Fruit fly (Drosophila melanogaster) whole organism, embryonic: Measurements from ENCODE around the gene Pgm1.

ENCODE experiments used
- BEAF-32 ChIP-seq: fragments of 200-800 bp; sonication (Bioruptor generic); optimal IDR thresholded peaks from 3 replicates; lab custom pipeline; 2017; ENCODE audit warnings: missing biosample characterization, missing genetic modification characterization, mild to moderate bottlenecking, moderate library complexity, missing genetic modification reagents
- CG1024 ChIP-seq: fragments of 200-800 bp; sonication (Bioruptor generic); IDR thresholded peaks from 2 replicates; pipeline ENCODE4 v1.3.6; 2022; ENCODE audit warnings: missing biosample characterization, missing genetic modification characterization
- CG10431 ChIP-seq: fragments of 200-800 bp; sonication (Bioruptor generic); optimal IDR thresholded peaks from 3 replicates; lab custom pipeline; 2018; ENCODE audit warnings: missing biosample characterization, mild to moderate bottlenecking, missing genetic modification characterization
- CG11085 ChIP-seq: fragments of 200-800 bp; sonication (Bioruptor generic); IDR thresholded peaks from 2 replicates; pipeline ENCODE4 v1.3.6; 2022; ENCODE audit warnings: missing biosample characterization, missing genetic modification characterization
- CG11560 ChIP-seq: fragments of 200-800 bp; sonication (Bioruptor generic); IDR thresholded peaks from 3 replicates; pipeline ENCODE4 v1.3.6; 2022; ENCODE audit warnings: missing biosample characterization, missing genetic modification characterization
- CG12155 ChIP-seq: fragments of 200-800 bp; sonication (Bioruptor generic); optimal IDR thresholded peaks from 3 replicates; lab custom pipeline; 2016; ENCODE audit warnings: missing biosample characterization, missing genetic modification characterization
- CG12942 ChIP-seq: fragments of 200-800 bp; sonication (Bioruptor generic); optimal IDR thresholded peaks from 3 replicates; lab custom pipeline; 2016; ENCODE audit warnings: missing biosample characterization, missing genetic modification characterization
- CG14965 ChIP-seq: fragments of 200-800 bp; sonication (Bioruptor generic); optimal IDR thresholded peaks from 2 replicates; lab custom pipeline; 2016; ENCODE audit warnings: missing biosample characterization, missing genetic modification characterization, borderline replicate concordance
- CG16863 ChIP-seq: fragments of 200-800 bp; sonication (Bioruptor generic); optimal IDR thresholded peaks from 3 replicates; lab custom pipeline; 2016; ENCODE audit warnings: missing biosample characterization, missing genetic modification characterization
- CG17361 ChIP-seq: fragments of 200-800 bp; sonication (Bioruptor generic); IDR thresholded peaks from 3 replicates; pipeline ENCODE4 v1.3.6; 2022; ENCODE audit warnings: missing biosample characterization, missing genetic modification characterization
- CG18764 ChIP-seq: fragments of 200-800 bp; sonication (Bioruptor generic); optimal IDR thresholded peaks from 3 replicates; lab custom pipeline; 2016; ENCODE audit warnings: missing biosample characterization, missing genetic modification characterization
- CG32532 ChIP-seq: fragments of 200-800 bp; sonication (Bioruptor generic); IDR thresholded peaks from 2 replicates; pipeline ENCODE4 v1.3.6; 2022; ENCODE audit warnings: missing biosample characterization, missing genetic modification characterization
- CG3847 ChIP-seq: fragments of 200-800 bp; sonication (Bioruptor generic); IDR thresholded peaks from 2 replicates; pipeline ENCODE4 v1.3.6; 2022; ENCODE audit warnings: missing biosample characterization, missing genetic modification characterization
- CG6813 ChIP-seq: fragments of 200-800 bp; sonication (Bioruptor generic); optimal IDR thresholded peaks from 2 replicates; lab custom pipeline; 2017; ENCODE audit warnings: missing biosample characterization, missing genetic modification characterization, mild to moderate bottlenecking, moderate library complexity, missing genetic modification reagents
- CG7271 ChIP-seq: fragments of 200-800 bp; sonication (Bioruptor generic); optimal IDR thresholded peaks from 2 replicates; lab custom pipeline; 2018; ENCODE audit warnings: missing biosample characterization, mild to moderate bottlenecking, missing genetic modification characterization, moderate library complexity
- CG8388 ChIP-seq: fragments of 200-800 bp; sonication (Bioruptor generic); optimal IDR thresholded peaks from 2 replicates; lab custom pipeline; 2019; ENCODE audit warnings: missing biosample characterization, mild to moderate bottlenecking, missing genetic modification characterization, moderate library complexity
- CG9932 ChIP-seq: fragments of 200-800 bp; sonication (Bioruptor generic); IDR thresholded peaks from 2 replicates; pipeline ENCODE4 v1.3.6; 2022; ENCODE audit warnings: missing biosample characterization, missing genetic modification characterization
- CHES-1-like ChIP-seq: fragments of 200-800 bp; sonication (Bioruptor generic); optimal IDR thresholded peaks from 2 replicates; lab custom pipeline; 2016; ENCODE audit warnings: missing biosample characterization, missing genetic modification characterization
- CrebB ChIP-seq: fragments of 200-800 bp; sonication (Bioruptor generic); optimal IDR thresholded peaks from 3 replicates; lab custom pipeline; 2018; ENCODE audit warnings: missing biosample characterization, mild to moderate bottlenecking, missing genetic modification characterization
- D19B ChIP-seq: fragments of 200-800 bp; sonication (Bioruptor generic); optimal IDR thresholded peaks from 2 replicates; lab custom pipeline; 2017; ENCODE audit warnings: missing biosample characterization, mild to moderate bottlenecking, missing genetic modification characterization
- Doc2 ChIP-seq: fragments of 200-800 bp; sonication (Bioruptor generic); IDR thresholded peaks from 2 replicates; pipeline ENCODE4 v1.3.6; 2022; ENCODE audit warnings: missing biosample characterization, missing genetic modification characterization
- Drgx ChIP-seq: fragments of 200-800 bp; sonication (Bioruptor generic); IDR thresholded peaks from 2 replicates; pipeline ENCODE4 v1.3.6; 2022; ENCODE audit warnings: missing biosample characterization, missing genetic modification characterization
- E2f2 ChIP-seq: fragments of 200-800 bp; sonication (Bioruptor generic); IDR thresholded peaks from 2 replicates; pipeline ENCODE4 v1.3.6; 2022; ENCODE audit warnings: missing biosample characterization, missing genetic modification characterization
- Elba2 ChIP-seq: fragments of 200-800 bp; sonication (Bioruptor generic); optimal IDR thresholded peaks from 3 replicates; lab custom pipeline; 2016; ENCODE audit warnings: missing biosample characterization, missing genetic modification characterization
- Hr78 ChIP-seq, 2 experiments: fragments of 200-800 bp in 1 of 2; fragments of >200 bp in 1 of 2; sonication (Bioruptor generic) in 1 of 2; optimal IDR thresholded peaks; 2 replicates each; lab custom pipeline; 2017 to 2019; ENCODE audit warnings: missing biosample characterization in 2 of 2, missing genetic modification characterization in 2 of 2, mild to moderate bottlenecking in 1 of 2, moderate library complexity in 1 of 2
- Lhr ChIP-seq: fragments of 200-800 bp; sonication (Bioruptor generic); optimal IDR thresholded peaks from 3 replicates; lab custom pipeline; 2017; ENCODE audit warnings: mild to moderate bottlenecking, missing biosample characterization, missing genetic modification reagents, missing genetic modification characterization
- Mes4 ChIP-seq: fragments of 200-800 bp; sonication (Bioruptor generic); optimal IDR thresholded peaks from 2 replicates; lab custom pipeline; 2016; ENCODE audit warnings: missing biosample characterization, missing genetic modification characterization
- Oli ChIP-seq: fragments of 200-800 bp; sonication (Bioruptor generic); optimal IDR thresholded peaks from 2 replicates; lab custom pipeline; 2018; ENCODE audit warnings: missing biosample characterization, mild to moderate bottlenecking, missing genetic modification characterization, moderate library complexity
- Pdp1 ChIP-seq, 2 experiments: fragments of 200-800 bp; sonication (Bioruptor generic); optimal IDR thresholded peaks; 3 replicates each; lab custom pipeline; 2016; ENCODE audit warnings: missing biosample characterization in 2 of 2, missing genetic modification characterization in 2 of 2, mild to moderate bottlenecking in 1 of 2, moderate library complexity in 1 of 2
- Ptx1 ChIP-seq: fragments of 200-800 bp; sonication (Bioruptor generic); IDR thresholded peaks from 2 replicates; pipeline ENCODE4 v1.3.6; 2022; ENCODE audit warnings: missing biosample characterization, missing genetic modification characterization
- Trl ChIP-seq, 3 experiments: fragments of >200 bp in 2 of 3; fragments of 200-800 bp in 1 of 3; sonication (Bioruptor generic) in 1 of 3; optimal IDR thresholded peaks; 2 replicates in 1 of 3; 3 replicates in 2 of 3; lab custom pipeline; 2016 to 2017; ENCODE audit warnings: missing biosample characterization in 1 of 3, missing genetic modification characterization in 1 of 3
- Usf ChIP-seq: fragments of 200-800 bp; sonication (Bioruptor generic); optimal IDR thresholded peaks from 2 replicates; lab custom pipeline; 2017; ENCODE audit warnings: missing genotype, missing biosample characterization, missing genetic modification characterization
- Xbp1 ChIP-seq: fragments of 200-800 bp; sonication (Bioruptor generic); optimal IDR thresholded peaks from 3 replicates; lab custom pipeline; 2016; ENCODE audit warnings: missing biosample characterization, mild to moderate bottlenecking, missing genetic modification characterization
- Xrp1 ChIP-seq: fragments of 200-800 bp; sonication (Bioruptor generic); IDR thresholded peaks from 2 replicates; pipeline ENCODE4 v1.3.6; 2022; ENCODE audit warnings: missing biosample characterization, missing genetic modification characterization
- ac ChIP-seq: fragments of 200-800 bp; sonication (Bioruptor generic); optimal IDR thresholded peaks from 3 replicates; lab custom pipeline; 2017; ENCODE audit warnings: missing biosample characterization, mild to moderate bottlenecking, missing genetic modification characterization
- crc ChIP-seq: fragments of 200-800 bp; sonication (Bioruptor generic); optimal IDR thresholded peaks from 2 replicates; lab custom pipeline; 2016; ENCODE audit warnings: missing biosample characterization, missing genetic modification characterization
- crp ChIP-seq, 2 experiments: fragments of 200-800 bp; sonication (Bioruptor generic); optimal IDR thresholded peaks; 2 replicates in 1 of 2; 3 replicates in 1 of 2; lab custom pipeline; 2017; ENCODE audit warnings: missing biosample characterization in 2 of 2, missing genetic modification characterization in 2 of 2, mild to moderate bottlenecking in 1 of 2, moderate library complexity in 1 of 2
- dmrt11E ChIP-seq: fragments of 200-800 bp; sonication (Bioruptor generic); optimal IDR thresholded peaks from 3 replicates; lab custom pipeline; 2018; ENCODE audit warnings: missing biosample characterization, mild to moderate bottlenecking, missing genetic modification characterization, moderate library complexity
- fd96Cb ChIP-seq: fragments of 200-800 bp; sonication (Bioruptor generic); optimal IDR thresholded peaks from 2 replicates; lab custom pipeline; 2018; ENCODE audit warnings: missing biosample characterization, mild to moderate bottlenecking, missing genetic modification characterization, moderate library complexity
- ken ChIP-seq: fragments of 200-800 bp; sonication (Bioruptor generic); IDR thresholded peaks from 3 replicates; pipeline ENCODE4 v1.3.6; 2022; ENCODE audit warnings: missing biosample characterization, missing genetic modification characterization
- lbe ChIP-seq: fragments of 200-800 bp; sonication (Bioruptor generic); optimal IDR thresholded peaks from 2 replicates; lab custom pipeline; 2016; ENCODE audit warnings: missing biosample characterization, mild to moderate bottlenecking, missing genetic modification characterization
- luna ChIP-seq: fragments of 200-800 bp; sonication (Bioruptor generic); optimal IDR thresholded peaks from 2 replicates; lab custom pipeline; 2016; ENCODE audit warnings: missing biosample characterization, missing genetic modification characterization
- p53 ChIP-seq: fragments of 200-800 bp; sonication (Bioruptor generic); optimal IDR thresholded peaks from 2 replicates; lab custom pipeline; 2016; ENCODE audit warnings: missing biosample characterization, missing genetic modification characterization
- pros ChIP-seq: fragments of 200-800 bp; sonication (Bioruptor generic); optimal IDR thresholded peaks from 3 replicates; lab custom pipeline; 2019; ENCODE audit warnings: missing biosample characterization, mild to moderate bottlenecking, missing genetic modification characterization, moderate library complexity
- ro ChIP-seq: fragments of 200-800 bp; sonication (Bioruptor generic); IDR thresholded peaks from 2 replicates; pipeline ENCODE4 v1.3.6; 2022; ENCODE audit warnings: missing biosample characterization, missing genetic modification characterization
- sr ChIP-seq: fragments of 200-800 bp; sonication (Bioruptor generic); IDR thresholded peaks from 3 replicates; pipeline ENCODE4 v1.3.6; 2022; ENCODE audit warnings: missing biosample characterization, missing genetic modification characterization
- tgo ChIP-seq: fragments of 200-800 bp; sonication (Bioruptor generic); IDR thresholded peaks from 3 replicates; pipeline ENCODE4 v1.3.6; 2022; ENCODE audit warnings: missing biosample characterization, missing genetic modification characterization
- tll ChIP-seq, 2 experiments: fragments of 200-800 bp in 1 of 2; fragments of >200 bp in 1 of 2; sonication (Bioruptor generic) in 1 of 2; optimal IDR thresholded peaks; 2 replicates each; lab custom pipeline; 2017 to 2019; ENCODE audit warnings: missing biosample characterization in 2 of 2, missing genetic modification characterization in 2 of 2, mild to moderate bottlenecking in 1 of 2, moderate library complexity in 1 of 2

The Pgm1 gene

DNA sequence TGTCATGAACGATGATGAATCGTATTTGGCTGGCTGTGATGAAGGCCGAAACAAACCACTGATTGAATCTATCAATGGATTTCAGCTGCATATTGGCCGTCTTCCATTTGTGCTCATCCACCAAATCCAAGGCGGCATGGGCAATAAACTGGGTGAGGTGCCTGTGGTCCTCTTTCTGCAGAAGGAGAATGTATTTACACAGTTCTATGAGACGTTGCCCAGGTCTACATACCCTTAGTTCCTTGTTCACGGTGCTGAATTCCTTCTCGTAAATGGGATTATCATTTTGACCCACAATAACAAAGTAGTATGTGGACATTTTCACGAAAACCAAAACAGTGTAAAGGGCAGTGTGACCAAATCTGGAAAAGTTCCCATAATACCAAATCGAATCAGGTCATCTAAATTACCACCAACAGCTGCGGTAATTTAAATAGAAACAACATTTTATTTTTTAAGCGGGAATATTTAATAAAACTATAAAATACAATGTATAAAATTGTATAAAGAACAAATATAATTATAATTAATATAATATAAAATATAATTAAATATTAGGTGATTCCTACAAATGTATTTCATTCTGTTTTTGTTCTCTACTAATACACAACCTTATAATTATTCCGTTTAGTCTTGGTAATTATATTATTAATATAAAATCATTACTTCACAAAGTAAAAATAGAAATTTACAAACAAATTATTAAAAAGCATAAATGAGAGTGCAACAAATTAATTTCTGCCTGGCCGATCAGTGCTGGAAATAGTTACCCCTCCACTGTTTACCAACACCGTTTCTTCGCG is 3.1 kb upstream of the Pgm1 start, which contains the start of the genes Trs20 and elg1 (continued):
- TF ChIP-seq Doc2 (GFP tag; lab: Robert Waterston, UW) = no peak
- no peak for TF ChIP-seq CrebB (tag; lab: Kevin White, UChicago)
- peak; percentile 13 for TF ChIP-seq CG7271 (tag; lab: Kevin White, UChicago)
- TF ChIP-seq CG14965 (GFP tag; lab: Kevin White, UChicago) = no peak
- TF ChIP-seq CG17361 (GFP tag; lab: Robert Waterston, UW) = peak; percentile 88; the same call in 2 of the 3 replicates
- peak; percentile 4 for TF ChIP-seq Elba2 (GFP tag; lab: Kevin White, UChicago)
- TF ChIP-seq D19B (GFP tag; lab: Kevin White, UChicago) = no peak
- peak in 1 of 2 experiments; percentile 44 for TF ChIP-seq Hr78 (GFP tag; optimal IDR thresholded peaks at IDR 0.05; lab: Kevin White, UChicago)
- no peak for TF ChIP-seq CG1024 (GFP tag; lab: Robert Waterston, UW)
- TF ChIP-seq crp (GFP tag; optimal IDR thresholded peaks at IDR 0.05; lab: Kevin White, UChicago) = no peak
- TF ChIP-seq CG6813 (GFP tag; lab: Kevin White, UChicago) = no peak
- no peak for TF ChIP-seq CG12942 (GFP tag; lab: Kevin White, UChicago)
- no peak for TF ChIP-seq fd96Cb (tag; lab: Kevin White, UChicago)
- no peak for TF ChIP-seq ken (GFP tag; lab: Robert Waterston, UW)
- peak; percentile 26; the same call in 1 of the 2 replicates for TF ChIP-seq CG32532 (GFP tag; lab: Robert Waterston, UW)
- peak; percentile 35 for TF ChIP-seq Xbp1 (GFP tag; lab: Kevin White, UChicago)
- no peak for TF ChIP-seq CG16863 (GFP tag; lab: Kevin White, UChicago)
- TF ChIP-seq Usf (GFP tag; lab: Kevin White, UChicago) = no peak
- peak; percentile 22 for TF ChIP-seq lbe (GFP tag; lab: Kevin White, UChicago)
- peak; percentile 85 for TF ChIP-seq CG3847 (GFP tag; lab: Robert Waterston, UW)
- no peak for TF ChIP-seq CHES-1-like (GFP tag; lab: Kevin White, UChicago)
- TF ChIP-seq CG11085 (GFP tag; lab: Robert Waterston, UW) = no peak
- no peak for TF ChIP-seq crc
- peak; percentile 19 for TF ChIP-seq CG12155 (GFP tag; lab: Kevin White, UChicago)
- TF ChIP-seq CG9932 (GFP tag; lab: Robert Waterston, UW) = peak; percentile 62
- peak; percentile 7 for TF ChIP-seq pros (GFP tag; lab: Kevin White, UChicago)
- no peak for TF ChIP-seq p53 (GFP tag; lab: Kevin White, UChicago)
- TF ChIP-seq Mes4 (GFP tag; lab: Kevin White, UChicago) = no peak
- TF ChIP-seq E2f2 (GFP tag; lab: Robert Waterston, UW) = peak; percentile 79; the same call in 1 of the 2 replicates
- TF ChIP-seq ac (GFP tag; lab: Kevin White, UChicago) = no peak
- no peak for TF ChIP-seq Trl (optimal IDR thresholded peaks at IDR 0.05; lab: Kevin White, UChicago)
- no peak for TF ChIP-seq Trl (GFP tag; optimal IDR thresholded peaks at IDR 0.05; lab: Kevin White, UChicago)
- TF ChIP-seq Ptx1 = peak; percentile 47
- no peak for TF ChIP-seq sr (GFP tag; lab: Robert Waterston, UW)
- no peak for TF ChIP-seq ro (GFP tag; lab: Robert Waterston, UW)
- no peak for TF ChIP-seq Drgx (GFP tag; lab: Robert Waterston, UW)
- TF ChIP-seq luna (GFP tag; lab: Kevin White, UChicago) = no peak
- peak; percentile 28 for TF ChIP-seq CG10431 (GFP tag; lab: Kevin White, UChicago)
- TF ChIP-seq Xrp1 (GFP tag; lab: Robert Waterston, UW) = no peak; the same call in 1 of the 2 replicates
- TF ChIP-seq Lhr (GFP tag; lab: Kevin White, UChicago) = no peak
- peak; percentile 35; the same call in 1 of the 3 replicates for TF ChIP-seq tgo (GFP tag; lab: Robert Waterston, UW)
- peak; percentile 9 for TF ChIP-seq BEAF-32
- peak; percentile 70 for TF ChIP-seq CG8388
- TF ChIP-seq CG18764 (GFP tag; lab: Kevin White, UChicago) = no peak
- peak in 1 of 2 experiments; percentile 5 for TF ChIP-seq Pdp1 (GFP tag; optimal IDR thresholded peaks at IDR 0.05; lab: Kevin White, UChicago)
- peak; percentile 59 for TF ChIP-seq dmrt11E
- no peak for TF ChIP-seq CG11560 (tag; lab: Robert Waterston, UW)
- peak; percentile 53 for TF ChIP-seq Oli (tag; lab: Kevin White, UChicago)
- TF ChIP-seq tll (GFP tag; optimal IDR thresholded peaks at IDR 0.05; lab: Kevin White, UChicago) = no peak
